Worm (Caenorhabditis elegans) whole organism, young adult: ENCODE data around the gene lem-2.

Experiments
- B0019.2 ChIP-seq: fragments of 200-800 bp; sonication (Bioruptor generic); conservative IDR thresholded peaks from 2 replicates; pipeline ENCODE4 v1.3.6; 2022; ENCODE audit warnings: missing genetic modification reagents, missing genetic modification characterization, missing compliant biosample characterization
- B0261.1 ChIP-seq: sonication (generic microtip); optimal IDR thresholded peaks from 2 replicates; lab custom pipeline; 2016; ENCODE audit warnings: mild to moderate bottlenecking, missing genetic modification characterization, moderate library complexity, missing compliant biosample characterization
- C06A6.2 ChIP-seq: fragments of 200-800 bp; sonication (Bioruptor generic); conservative IDR thresholded peaks from 2 replicates; pipeline ENCODE4 v1.3.6; 2022; ENCODE audit warnings: missing genetic modification characterization, missing compliant biosample characterization
- F10E7.11 ChIP-seq: sonication (generic microtip); optimal IDR thresholded peaks from 2 replicates; lab custom pipeline; 2017; ENCODE audit warnings: mild to moderate bottlenecking, missing genetic modification characterization, moderate library complexity, missing compliant biosample characterization
- F22D6.2 ChIP-seq: sonication (generic microtip); optimal IDR thresholded peaks from 2 replicates; lab custom pipeline; 2016; ENCODE audit warnings: mild to moderate bottlenecking, missing genetic modification characterization, missing compliant biosample characterization
- F39B2.1 ChIP-seq: fragments of 200-800 bp; sonication (Bioruptor generic); IDR thresholded peaks from 2 replicates; pipeline ENCODE4 v1.3.6; 2022; ENCODE audit warnings: missing genetic modification reagents, missing genetic modification characterization, missing compliant biosample characterization
- F49E8.2 ChIP-seq: sonication (generic microtip); optimal IDR thresholded peaks from 3 replicates; lab custom pipeline; 2017; ENCODE audit warnings: missing genetic modification characterization, mild to moderate bottlenecking, missing compliant biosample characterization, antibody characterized with exemption, moderate library complexity; ENCODE audit not compliant: insufficient read depth
- F52B5.7 ChIP-seq: sonication (generic microtip); optimal IDR thresholded peaks from 2 replicates; lab custom pipeline; 2016; ENCODE audit warnings: mild to moderate bottlenecking, missing genetic modification characterization, missing compliant biosample characterization
- F57A8.1 ChIP-seq: fragments of 200-800 bp; sonication (Bioruptor generic); optimal IDR thresholded peaks from 2 replicates; lab custom pipeline; 2018; ENCODE audit warnings: mild to moderate bottlenecking, missing genetic modification characterization, moderate library complexity, missing compliant biosample characterization
- K12H6.12 ChIP-seq: fragments of 200-800 bp; sonication (Bioruptor generic); optimal IDR thresholded peaks from 2 replicates; lab custom pipeline; 2018; ENCODE audit warnings: mild to moderate bottlenecking, missing genetic modification characterization, missing compliant biosample characterization
- T07F8.4 ChIP-seq: sonication (generic microtip); optimal IDR thresholded peaks from 2 replicates; lab custom pipeline; 2016; ENCODE audit warnings: mild to moderate bottlenecking, missing genetic modification characterization, moderate library complexity, missing compliant biosample characterization
- T26A5.8 ChIP-seq: sonication (generic microtip); optimal IDR thresholded peaks from 2 replicates; lab custom pipeline; 2016; ENCODE audit warnings: missing genetic modification characterization, missing compliant biosample characterization
- Y53F4B.3 ChIP-seq: fragments of 200-800 bp; sonication (Bioruptor generic); IDR thresholded peaks from 2 replicates; pipeline ENCODE4 v1.3.6; 2022; ENCODE audit warnings: missing genetic modification reagents, missing genetic modification characterization, missing compliant biosample characterization
- Y56A3A.18 ChIP-seq: fragments of 200-800 bp; sonication (Bioruptor generic); IDR thresholded peaks from 2 replicates; pipeline ENCODE4 v1.3.6; 2022; ENCODE audit warnings: missing genetic modification reagents, missing genetic modification characterization, missing compliant biosample characterization
- ZK185.1 ChIP-seq: sonication (generic microtip); optimal IDR thresholded peaks from 2 replicates; lab custom pipeline; 2016; ENCODE audit warnings: mild to moderate bottlenecking, missing genetic modification characterization, missing compliant biosample characterization; ENCODE audit not compliant: poor library complexity, severe bottlenecking
- akir-1 ChIP-seq: fragments of 200-800 bp; sonication (Bioruptor generic); optimal IDR thresholded peaks from 2 replicates; lab custom pipeline; 2018; ENCODE audit warnings: mild to moderate bottlenecking, missing genetic modification characterization, moderate library complexity, missing compliant biosample characterization
- ama-1 ChIP-seq, 3 experiments: fragments of 150-350 bp in 1 of 3; sonication (generic microtip) in 2 of 3; optimal IDR thresholded peaks; 2 replicates each; lab custom pipeline; 2014 to 2018; ENCODE audit warnings: missing biosample characterization in 2 of 3, missing genetic modification characterization in 2 of 3, missing genetic modification reagents in 2 of 3
- atf-7 ChIP-seq: sonication (generic microtip); optimal IDR thresholded peaks from 2 replicates; lab custom pipeline; 2017; ENCODE audit warnings: mild to moderate bottlenecking, missing genetic modification characterization, missing compliant biosample characterization
- attf-6 ChIP-seq: fragments of 200-800 bp; sonication (Bioruptor generic); IDR thresholded peaks from 2 replicates; pipeline ENCODE4 v1.3.6; 2022; ENCODE audit warnings: missing genetic modification reagents, missing genetic modification characterization, missing compliant biosample characterization
- ccch-3 ChIP-seq: fragments of 200-800 bp; sonication (Bioruptor generic); optimal IDR thresholded peaks from 2 replicates; lab custom pipeline; 2018; ENCODE audit warnings: mild to moderate bottlenecking, missing genetic modification characterization, missing compliant biosample characterization
- ceh-79 ChIP-seq: sonication (generic microtip); optimal IDR thresholded peaks from 2 replicates; lab custom pipeline; 2017; ENCODE audit warnings: mild to moderate bottlenecking, missing genetic modification characterization, missing compliant biosample characterization
- ceh-91 ChIP-seq: fragments of 200-800 bp; sonication (Bioruptor generic); IDR thresholded peaks from 2 replicates; pipeline ENCODE4 v1.3.6; 2022; ENCODE audit warnings: missing genetic modification reagents, missing genetic modification characterization, missing compliant biosample characterization
- efl-1 ChIP-seq: fragments of 150-350 bp; optimal IDR thresholded peaks from 2 replicates; lab custom pipeline; 2014; ENCODE audit warnings: missing biosample characterization, missing genetic modification reagents, missing genetic modification characterization
- egl-44 ChIP-seq: fragments of 200-800 bp; sonication (Bioruptor generic); IDR thresholded peaks from 2 replicates; pipeline ENCODE4 v1.3.6; 2022; ENCODE audit warnings: missing genetic modification reagents, missing genetic modification characterization, missing compliant biosample characterization
- egrh-3 ChIP-seq: fragments of 200-800 bp; sonication (Bioruptor generic); IDR thresholded peaks from 2 replicates; pipeline ENCODE4 v1.3.6; 2022; ENCODE audit warnings: missing genetic modification reagents, missing genetic modification characterization, missing compliant biosample characterization
- ets-4 ChIP-seq: fragments of 200-800 bp; sonication (Bioruptor generic); optimal IDR thresholded peaks from 2 replicates; lab custom pipeline; 2018; ENCODE audit warnings: mild to moderate bottlenecking, missing genetic modification characterization, missing compliant biosample characterization
- him-1 ChIP-seq: sonication (generic microtip); optimal IDR thresholded peaks from 2 replicates; lab custom pipeline; 2016; ENCODE audit warnings: missing genotype, missing genetic modification reagents, missing genetic modification characterization, missing compliant biosample characterization
- hmg-1.2 ChIP-seq: fragments of 200-800 bp; sonication (Bioruptor generic); IDR thresholded peaks from 2 replicates; pipeline ENCODE4 v1.3.6; 2022; ENCODE audit warnings: missing genetic modification reagents, missing genetic modification characterization, missing compliant biosample characterization
- hsf-1 ChIP-seq: fragments of 200-800 bp; sonication (Bioruptor generic); IDR thresholded peaks from 2 replicates; pipeline ENCODE4 v1.3.6; 2022; ENCODE audit warnings: missing genetic modification reagents, missing genetic modification characterization, missing compliant biosample characterization
- let-526 ChIP-seq: fragments of 200-800 bp; sonication (Bioruptor generic); IDR thresholded peaks from 2 replicates; pipeline ENCODE4 v1.3.6; 2022; ENCODE audit warnings: missing genetic modification reagents, missing genetic modification characterization, missing compliant biosample characterization
- lin-40 ChIP-seq: sonication (generic microtip); optimal IDR thresholded peaks from 2 replicates; lab custom pipeline; 2016; ENCODE audit warnings: missing genetic modification characterization, mild to moderate bottlenecking, missing compliant biosample characterization, missing genotype, missing genetic modification reagents
- lin-54 ChIP-seq: fragments of 200-800 bp; sonication (Bioruptor generic); optimal IDR thresholded peaks from 2 replicates; lab custom pipeline; 2018; ENCODE audit warnings: mild to moderate bottlenecking, missing genetic modification characterization, missing compliant biosample characterization
- lsy-27 ChIP-seq: sonication (generic microtip); optimal IDR thresholded peaks from 2 replicates; lab custom pipeline; 2017; ENCODE audit warnings: missing genetic modification characterization, mild to moderate bottlenecking, missing compliant biosample characterization, antibody characterized with exemption, missing genotype, borderline replicate concordance; ENCODE audit not compliant: insufficient read depth
- madf-10 ChIP-seq: sonication (generic microtip); optimal IDR thresholded peaks from 2 replicates; lab custom pipeline; 2016; ENCODE audit warnings: mild to moderate bottlenecking, missing genetic modification characterization, missing compliant biosample characterization
- mcd-1 ChIP-seq: fragments of 200-800 bp; sonication (Bioruptor generic); IDR thresholded peaks from 2 replicates; pipeline ENCODE4 v1.3.6; 2022; ENCODE audit warnings: missing genetic modification reagents, missing genetic modification characterization, missing compliant biosample characterization
- mel-28 ChIP-seq: sonication (generic microtip); optimal IDR thresholded peaks from 2 replicates; lab custom pipeline; 2016; ENCODE audit warnings: borderline replicate concordance, mild to moderate bottlenecking, missing genetic modification characterization, missing compliant biosample characterization
- nfya-1 ChIP-seq: sonication (generic microtip); optimal IDR thresholded peaks from 2 replicates; lab custom pipeline; 2017; ENCODE audit warnings: antibody characterized with exemption, missing compliant biosample characterization, missing genetic modification characterization, borderline replicate concordance; ENCODE audit not compliant: insufficient read depth
- nhr-27 ChIP-seq: fragments of 200-800 bp; sonication (Bioruptor generic); optimal IDR thresholded peaks from 2 replicates; lab custom pipeline; 2018; ENCODE audit warnings: mild to moderate bottlenecking, missing genetic modification characterization, moderate library complexity, missing compliant biosample characterization
- nhr-90 ChIP-seq: sonication (generic microtip); optimal IDR thresholded peaks from 2 replicates; lab custom pipeline; 2016; ENCODE audit warnings: missing genotype, mild to moderate bottlenecking, missing genetic modification characterization, missing compliant biosample characterization
- pbrm-1 ChIP-seq: fragments of 200-800 bp; sonication (Bioruptor generic); IDR thresholded peaks from 2 replicates; pipeline ENCODE4 v1.3.6; 2022; ENCODE audit warnings: missing genetic modification reagents, missing genetic modification characterization, missing compliant biosample characterization
- sea-2 ChIP-seq: fragments of 200-800 bp; sonication (Bioruptor generic); IDR thresholded peaks from 2 replicates; pipeline ENCODE4 v1.3.6; 2022; ENCODE audit warnings: missing genetic modification characterization, missing compliant biosample characterization
- snpc-1.3 ChIP-seq: sonication (generic microtip); optimal IDR thresholded peaks from 2 replicates; lab custom pipeline; 2017; ENCODE audit warnings: missing genetic modification characterization, mild to moderate bottlenecking, missing compliant biosample characterization, antibody characterized with exemption, moderate library complexity, missing genotype, missing genetic modification reagents; ENCODE audit not compliant: insufficient read depth
- somi-1 ChIP-seq: fragments of 200-800 bp; sonication (Bioruptor generic); optimal IDR thresholded peaks from 2 replicates; lab custom pipeline; 2018; ENCODE audit warnings: mild to moderate bottlenecking, missing genetic modification characterization, missing compliant biosample characterization
- sptf-2 ChIP-seq: fragments of 200-800 bp; sonication (Bioruptor generic); optimal IDR thresholded peaks from 2 replicates; lab custom pipeline; 2018; ENCODE audit warnings: mild to moderate bottlenecking, missing genetic modification characterization, missing compliant biosample characterization
- tlf-1 ChIP-seq: fragments of 200-800 bp; sonication (Bioruptor generic); optimal IDR thresholded peaks from 2 replicates; lab custom pipeline; 2018; ENCODE audit warnings: mild to moderate bottlenecking, missing genetic modification characterization, missing compliant biosample characterization
- ztf-18 ChIP-seq: sonication (generic microtip); optimal IDR thresholded peaks from 2 replicates; lab custom pipeline; 2016; ENCODE audit warnings: missing genotype, mild to moderate bottlenecking, missing genetic modification characterization, missing compliant biosample characterization
- ztf-3 ChIP-seq: fragments of 200-800 bp; sonication (Bioruptor generic); optimal IDR thresholded peaks from 2 replicates; lab custom pipeline; 2018; ENCODE audit warnings: mild to moderate bottlenecking, missing genetic modification characterization, missing compliant biosample characterization

lem-2 gene

DNA sequence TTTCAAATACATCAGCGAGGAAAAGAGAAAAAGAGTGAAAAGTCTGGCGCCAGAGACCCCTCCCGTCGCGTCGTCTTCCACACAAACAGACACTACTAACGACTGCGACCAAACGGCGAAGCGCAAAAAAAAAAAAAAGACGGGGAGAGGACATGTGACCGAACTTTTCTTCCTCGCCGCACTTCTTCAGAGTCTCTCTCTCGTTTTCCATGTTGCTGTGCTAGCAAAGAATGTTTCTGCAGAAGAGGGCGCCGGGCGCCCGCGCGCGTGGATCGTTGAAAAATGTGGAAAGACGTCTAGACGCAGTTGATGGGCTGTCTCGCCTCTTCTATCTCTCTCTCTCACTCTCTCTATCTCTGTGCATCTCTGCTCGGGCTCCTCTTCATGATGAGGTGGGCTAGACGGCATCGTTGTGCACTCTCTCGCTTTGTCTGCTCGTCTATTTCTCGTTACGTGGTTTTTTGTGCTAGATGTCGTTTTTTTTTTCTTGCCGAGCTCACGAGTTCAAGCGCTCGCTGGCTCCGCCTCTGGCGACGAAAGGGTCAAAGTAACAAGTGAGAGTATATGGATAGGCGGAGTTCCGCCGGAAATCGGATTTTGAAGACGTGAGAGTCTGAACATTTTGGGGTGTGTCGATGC lies 22.9 kb upstream of the lem-2 start (continued):
- peak; percentile 14 for TF ChIP-seq tlf-1 (GFP tag; lab: Kevin White, UChicago)
- peak; percentile 82 for TF ChIP-seq egrh-3 (GFP tag; lab: Robert Waterston, UW)
- TF ChIP-seq ceh-91 (GFP tag; lab: Robert Waterston, UW), result no peak
- no peak for TF ChIP-seq sptf-2
- TF ChIP-seq akir-1 (GFP tag; lab: Kevin White, UChicago), result peak; percentile 17
- no peak for TF ChIP-seq F52B5.7 (tag; lab: Kevin White, UChicago)
- TF ChIP-seq attf-6, result no peak
- TF ChIP-seq C06A6.2, result peak; percentile 84
- TF ChIP-seq hmg-1.2 (GFP tag; lab: Robert Waterston, UW), result peak; percentile 92
- 0 out of 2 replicates have a peak, but pooled peaks have one; percentile 76 for TF ChIP-seq egl-44 (GFP tag; lab: Robert Waterston, UW)
- no peak for TF ChIP-seq efl-1 (GFP tag; lab: Kevin White, UChicago)
- TF ChIP-seq somi-1 (GFP tag; lab: Kevin White, UChicago), result peak; percentile 92
- TF ChIP-seq pbrm-1 (GFP tag; lab: Robert Waterston, UW), result peak; percentile 77
- peak; percentile 29 for TF ChIP-seq F57A8.1 (GFP tag; lab: Kevin White, UChicago)
- TF ChIP-seq ztf-18 (tag; lab: Kevin White, UChicago), result peak; percentile 70
- peak; percentile 33 for TF ChIP-seq T07F8.4
- TF ChIP-seq ztf-3 (GFP tag; lab: Kevin White, UChicago), result no peak
- peak; percentile 43 for TF ChIP-seq ceh-79 (tag; lab: Kevin White, UChicago)
- no peak for TF ChIP-seq nfya-1
- TF ChIP-seq F22D6.2 (tag; lab: Kevin White, UChicago), result peak; percentile 76
- no peak for TF ChIP-seq nhr-27 (tag; lab: Kevin White, UChicago)
- TF ChIP-seq snpc-1.3 (tag; lab: Kevin White, UChicago), result no peak
- no peak for TF ChIP-seq F10E7.11 (tag; lab: Kevin White, UChicago)
- TF ChIP-seq ets-4 (GFP tag; lab: Kevin White, UChicago), result no peak
- no peak for TF ChIP-seq sea-2 (GFP tag; lab: Robert Waterston, UW)
- TF ChIP-seq B0261.1 (tag; lab: Kevin White, UChicago), result peak; percentile 17
- no peak for TF ChIP-seq Y56A3A.18
- TF ChIP-seq lin-40, result peak; percentile 95
- no peak for TF ChIP-seq ccch-3 (GFP tag; lab: Kevin White, UChicago)
- no peak for TF ChIP-seq lsy-27 (tag; lab: Kevin White, UChicago)
- peak; percentile 94 for TF ChIP-seq madf-10 (tag; lab: Kevin White, UChicago)
- TF ChIP-seq let-526 (GFP tag; lab: Robert Waterston, UW), result peak; percentile 85; the same call in 1 of the 2 replicates
- peak; percentile 17 for TF ChIP-seq mel-28 (tag; lab: Kevin White, UChicago)
- no peak for TF ChIP-seq F49E8.2
- no peak for TF ChIP-seq F39B2.1
- peak; percentile 48 for TF ChIP-seq lin-54 (GFP tag; lab: Kevin White, UChicago)
- TF ChIP-seq Y53F4B.3 (GFP tag; lab: Robert Waterston, UW), result no peak
- peak; percentile 96 for TF ChIP-seq K12H6.12
- peak; percentile 74 for TF ChIP-seq nhr-90 (tag; lab: Kevin White, UChicago)
- TF ChIP-seq T26A5.8 (tag; lab: Kevin White, UChicago), result no peak
- TF ChIP-seq him-1 (tag; lab: Kevin White, UChicago), result no peak
- TF ChIP-seq ZK185.1 (tag; lab: Kevin White, UChicago), result peak; percentile 50
- TF ChIP-seq atf-7 (tag; lab: Kevin White, UChicago), result peak; percentile 97
- TF ChIP-seq hsf-1 (GFP tag; lab: Robert Waterston, UW), result 0 out of 2 replicates have a peak, but pooled peaks have one; percentile 22
- no peak for TF ChIP-seq ama-1 (optimal IDR thresholded peaks at IDR 0.05; lab: Kevin White, UChicago)
- peak in 1 of 2 experiments; percentile 42 for TF ChIP-seq ama-1 (GFP tag; optimal IDR thresholded peaks at IDR 0.05; lab: Kevin White, UChicago)
- peak; percentile 86 for TF ChIP-seq mcd-1 (GFP tag; lab: Robert Waterston, UW)
- TF ChIP-seq B0019.2, result no peak
